Fruit fly (Drosophila melanogaster) whole organism, pupa: Measurements from ENCODE around the gene GstZ1.
A peak's percentile ranks its signal among the peaks of the same experiment; 100 is the strongest.

Experiments
- CG10348 ChIP-seq: fragments of 200-800 bp; sonication (Bioruptor generic); IDR thresholded peaks from 2 replicates; pipeline ENCODE4 v1.3.6; 2022; ENCODE audit warnings: missing biosample characterization, missing genetic modification characterization
- CG12605 ChIP-seq: fragments of 200-800 bp; sonication (Bioruptor generic); IDR thresholded peaks from 2 replicates; pipeline ENCODE4 v1.3.6; 2022; ENCODE audit warnings: missing biosample characterization, missing genetic modification characterization
- CG13204 ChIP-seq: fragments of 200-800 bp; sonication (Bioruptor generic); optimal IDR thresholded peaks from 2 replicates; lab custom pipeline; 2018; ENCODE audit warnings: missing biosample characterization, mild to moderate bottlenecking, missing genetic modification characterization, moderate library complexity
- CG14655 ChIP-seq: fragments of 200-800 bp; sonication (Bioruptor generic); optimal IDR thresholded peaks from 3 replicates; lab custom pipeline; 2017; ENCODE audit warnings: mild to moderate bottlenecking, missing biosample characterization, missing genetic modification reagents, missing genetic modification characterization
- CG15710 ChIP-seq: fragments of 200-800 bp; sonication (Bioruptor generic); optimal IDR thresholded peaks from 2 replicates; lab custom pipeline; 2018; ENCODE audit warnings: missing biosample characterization, mild to moderate bottlenecking, missing genetic modification characterization, moderate library complexity
- CG17806 ChIP-seq: fragments of 200-800 bp; sonication (Bioruptor generic); optimal IDR thresholded peaks from 2 replicates; lab custom pipeline; 2018; ENCODE audit warnings: missing biosample characterization, mild to moderate bottlenecking, missing genetic modification characterization, moderate library complexity
- CG32121 ChIP-seq: fragments of 200-800 bp; sonication (Bioruptor generic); IDR thresholded peaks from 2 replicates; pipeline ENCODE4 v1.3.6; 2022; ENCODE audit warnings: missing biosample characterization, missing genetic modification characterization
- CG34367 ChIP-seq: fragments of 200-800 bp; sonication (Bioruptor generic); optimal IDR thresholded peaks from 2 replicates; lab custom pipeline; 2018; ENCODE audit warnings: missing biosample characterization, mild to moderate bottlenecking, missing genetic modification characterization
- CG4496 ChIP-seq: fragments of 200-800 bp; sonication (Bioruptor generic); IDR thresholded peaks from 3 replicates; pipeline ENCODE4 v1.3.6; 2022; ENCODE audit warnings: missing biosample characterization, missing genetic modification characterization
- CG8159 ChIP-seq: fragments of 200-800 bp; sonication (Bioruptor generic); optimal IDR thresholded peaks from 3 replicates; lab custom pipeline; 2018; ENCODE audit warnings: missing biosample characterization, mild to moderate bottlenecking, missing genetic modification characterization, moderate library complexity
- CG8301 ChIP-seq: fragments of 200-800 bp; sonication (Bioruptor generic); optimal IDR thresholded peaks from 2 replicates; lab custom pipeline; 2018; ENCODE audit warnings: missing biosample characterization, mild to moderate bottlenecking, missing genetic modification characterization
- CG9948 ChIP-seq: fragments of 200-800 bp; sonication (Bioruptor generic); optimal IDR thresholded peaks from 2 replicates; lab custom pipeline; 2018; ENCODE audit warnings: missing biosample characterization, mild to moderate bottlenecking, missing genetic modification characterization, moderate library complexity
- D1 ChIP-seq: fragments of 200-800 bp; sonication (Bioruptor generic); optimal IDR thresholded peaks from 2 replicates; lab custom pipeline; 2018; ENCODE audit warnings: missing biosample characterization, mild to moderate bottlenecking, missing genetic modification characterization, moderate library complexity
- EcR ChIP-seq: fragments of 200-800 bp; sonication (Bioruptor generic); optimal IDR thresholded peaks from 3 replicates; lab custom pipeline; 2019; ENCODE audit warnings: missing biosample characterization, missing genetic modification characterization, mild to moderate bottlenecking, moderate library complexity, missing genetic modification reagents
- Ets98B ChIP-seq: fragments of 200-800 bp; sonication (Bioruptor generic); IDR thresholded peaks from 2 replicates; pipeline ENCODE4 v1.3.6; 2022; ENCODE audit warnings: missing biosample characterization, missing genetic modification characterization
- Pif1A ChIP-seq: fragments of 200-800 bp; sonication (Bioruptor generic); optimal IDR thresholded peaks from 3 replicates; lab custom pipeline; 2016; ENCODE audit warnings: missing biosample characterization, missing genetic modification characterization
- Pif1B ChIP-seq: fragments of 200-800 bp; sonication (Bioruptor generic); optimal IDR thresholded peaks from 3 replicates; lab custom pipeline; 2016; ENCODE audit warnings: missing biosample characterization, missing genetic modification characterization
- Snoo ChIP-seq: fragments of 200-800 bp; sonication (Bioruptor generic); optimal IDR thresholded peaks from 3 replicates; lab custom pipeline; 2017; ENCODE audit warnings: missing biosample characterization, mild to moderate bottlenecking, missing genetic modification characterization, inconsistent platforms
- fd96Ca ChIP-seq: fragments of 200-800 bp; sonication (Bioruptor generic); IDR thresholded peaks from 3 replicates; pipeline ENCODE4 v1.3.6; 2022; ENCODE audit warnings: missing biosample characterization, missing genetic modification characterization
- gl ChIP-seq: fragments of 200-800 bp; sonication (Bioruptor generic); optimal IDR thresholded peaks from 2 replicates; lab custom pipeline; 2018; ENCODE audit warnings: missing biosample characterization, mild to moderate bottlenecking, missing genetic modification characterization
- rn ChIP-seq: fragments of 200-800 bp; sonication (Bioruptor generic); IDR thresholded peaks from 2 replicates; pipeline ENCODE4 v1.3.6; 2022; ENCODE audit warnings: missing biosample characterization, missing genetic modification characterization

The GstZ1 gene

dm6 chr3R:9430344-9431253 is 25.7 kb downstream of the GstZ1 start:
- TF ChIP-seq CG8159 (tag; lab: Kevin White, UChicago) = no peak
- peak; percentile 65 for TF ChIP-seq CG14655 (GFP tag; lab: Kevin White, UChicago)
- peak; percentile 48; the same call in 1 of the 3 replicates for TF ChIP-seq CG4496 (GFP tag; lab: Robert Waterston, UW)
- TF ChIP-seq CG9948 (tag; lab: Kevin White, UChicago) = peak; percentile 43
- TF ChIP-seq CG17806 (tag; lab: Kevin White, UChicago) = peak; percentile 31
- peak; percentile 39; the same call in 1 of the 2 replicates for TF ChIP-seq Ets98B (GFP tag; lab: Robert Waterston, UW)
- peak; percentile 51; the same call in 1 of the 2 replicates for TF ChIP-seq CG32121
- peak; percentile 52 for TF ChIP-seq Pif1A (GFP tag; lab: Kevin White, UChicago)
- peak; percentile 65 for TF ChIP-seq CG8301 (tag; lab: Kevin White, UChicago)
- TF ChIP-seq D1 (tag; lab: Kevin White, UChicago) = no peak

- no peak for TF ChIP-seq CG10348 (GFP tag; lab: Robert Waterston, UW)
- TF ChIP-seq CG14655 (GFP tag; lab: Kevin White, UChicago) = peak; percentile 7
- TF ChIP-seq fd96Ca (GFP tag; lab: Robert Waterston, UW) = peak; percentile 37; the same call in 2 of the 3 replicates
- TF ChIP-seq CG4496 (GFP tag; lab: Robert Waterston, UW) = no peak; the same call in 2 of the 3 replicates
- TF ChIP-seq Ets98B (GFP tag; lab: Robert Waterston, UW) = peak; percentile 32; the same call in 1 of the 2 replicates
- no peak for TF ChIP-seq CG9948 (tag; lab: Kevin White, UChicago)
- TF ChIP-seq Pif1B = peak; percentile 6
- TF ChIP-seq Snoo (tag; lab: Kevin White, UChicago) = peak; percentile 54
- no peak for TF ChIP-seq D1 (tag; lab: Kevin White, UChicago)
- TF ChIP-seq CG15710 (tag; lab: Kevin White, UChicago) = peak; percentile 23
- TF ChIP-seq Pif1A (GFP tag; lab: Kevin White, UChicago) = peak; percentile 17
- TF ChIP-seq CG17806 (tag; lab: Kevin White, UChicago) = peak; percentile 4
- TF ChIP-seq EcR = no peak
- TF ChIP-seq CG34367 (tag; lab: Kevin White, UChicago) = no peak
- peak; percentile 4 for TF ChIP-seq CG8159 (tag; lab: Kevin White, UChicago)
These were observed 27.4 kb downstream of the GstZ1 start for dm6 chr3R:9428988-9429387.

dm6 chr3R:9428189-9428699 is 28.1 kb downstream of the GstZ1 start:
- TF ChIP-seq fd96Ca (GFP tag; lab: Robert Waterston, UW) (peak; percentile 82), rn (GFP tag; lab: Robert Waterston, UW) (no peak), CG17806 (tag; lab: Kevin White, UChicago) (peak; percentile 18), CG15710 (tag; lab: Kevin White, UChicago) (peak; percentile 6), gl (tag; lab: Kevin White, UChicago) (peak; percentile 82), Snoo (tag; lab: Kevin White, UChicago) (peak; percentile 51), CG32121 (peak; percentile 75), Pif1A (GFP tag; lab: Kevin White, UChicago) (peak; percentile 45), CG34367 (tag; lab: Kevin White, UChicago) (peak; percentile 40), CG8301 (tag; lab: Kevin White, UChicago) (peak; percentile 57), CG4496 (GFP tag; lab: Robert Waterston, UW) (no peak; the same call in 1 of the 3 replicates), D1 (tag; lab: Kevin White, UChicago) (no peak), CG10348 (GFP tag; lab: Robert Waterston, UW) (no peak), CG12605 (peak; percentile 84), CG14655 (GFP tag; lab: Kevin White, UChicago) (peak; percentile 59), EcR (no peak), CG9948 (tag; lab: Kevin White, UChicago) (no peak), CG8159 (tag; lab: Kevin White, UChicago) (peak; percentile 38), CG13204 (GFP tag; lab: Kevin White, UChicago) (peak; percentile 74), Pif1B (peak; percentile 53), Ets98B (GFP tag; lab: Robert Waterston, UW) (peak; percentile 84)
- TF ChIP-seq, all 21 proteins: peak for 15

- TF ChIP-seq CG12605 = no peak
- TF ChIP-seq Ets98B (GFP tag; lab: Robert Waterston, UW) = no peak
- no peak for TF ChIP-seq Pif1A (GFP tag; lab: Kevin White, UChicago)
- TF ChIP-seq CG10348 (GFP tag; lab: Robert Waterston, UW) = no peak
- no peak for TF ChIP-seq CG4496 (GFP tag; lab: Robert Waterston, UW)
- no peak for TF ChIP-seq CG34367 (tag; lab: Kevin White, UChicago)
- no peak for TF ChIP-seq Pif1B
- no peak for TF ChIP-seq CG9948 (tag; lab: Kevin White, UChicago)
- TF ChIP-seq rn (GFP tag; lab: Robert Waterston, UW) = no peak
These were observed 29.0 kb downstream of the GstZ1 start for dm6 chr3R:9427328-9427727.

dm6 chr3R:9424061-9424665 is 32.2 kb downstream of the GstZ1 start:
- TF ChIP-seq Pif1B = no peak
- 0 out of 3 replicates have a peak, but pooled peaks have one; percentile 9 for TF ChIP-seq fd96Ca (GFP tag; lab: Robert Waterston, UW)
- 0 out of 2 replicates have a peak, but pooled peaks have one; percentile 32 for TF ChIP-seq CG32121
